Fruit fly (Drosophila melanogaster): ENCODE data around the gene CG43702.

- TF ChIP-seq Jra (GFP tag; optimal IDR thresholded peaks at IDR 0.05) (no peak), foxo (GFP tag; optimal IDR thresholded peaks at IDR 0.05) (no peak), tai (GFP tag; optimal IDR thresholded peaks at IDR 0.05) (no peak), Mio (GFP tag; optimal IDR thresholded peaks at IDR 0.05) (no peak), dl (GFP tag; optimal IDR thresholded peaks at IDR 0.05; ENCODE audit: insufficient read depth in 1 of 2, partially characterized antibody in 2 of 2) (no peak)
These were observed 40.7 kb upstream of the CG43702 start, which contains the start of gene CG43218 for dm6 chr3L:21257731-21258130.
